Worm (Caenorhabditis elegans) whole organism, L4 larva: Measurements from ENCODE around the gene acl-1.

Source experiments
- D1046.2 ChIP-seq: fragments of 200-800 bp; sonication (Bioruptor generic); IDR thresholded peaks from 2 replicates; pipeline ENCODE4 v1.3.6; 2022; ENCODE audit warnings: missing genetic modification characterization, missing compliant biosample characterization
- Y48G9A.11 ChIP-seq: fragments of 200-800 bp; sonication (Bioruptor generic); IDR thresholded peaks from 2 replicates; pipeline ENCODE4 v1.3.6; 2022; ENCODE audit warnings: missing genetic modification reagents, missing genetic modification characterization, missing compliant biosample characterization
- Y5F2A.4 ChIP-seq: fragments of 200-800 bp; sonication (Bioruptor generic); optimal IDR thresholded peaks from 2 replicates; lab custom pipeline; 2018; ENCODE audit warnings: mild to moderate bottlenecking, missing genetic modification characterization, missing compliant biosample characterization
- Y75B8A.6 ChIP-seq: fragments of 200-800 bp; sonication (Bioruptor generic); IDR thresholded peaks from 2 replicates; pipeline ENCODE4 v1.3.6; 2022; ENCODE audit warnings: missing genetic modification reagents, missing genetic modification characterization, missing compliant biosample characterization
- ZK337.2 ChIP-seq: fragments of 200-800 bp; sonication (Bioruptor generic); IDR thresholded peaks from 2 replicates; pipeline ENCODE4 v1.3.6; 2022; ENCODE audit warnings: missing genetic modification reagents, missing genetic modification characterization, missing compliant biosample characterization
- ZK546.5 ChIP-seq, 2 experiments: sonication (generic microtip); optimal IDR thresholded peaks; 2 replicates each; lab custom pipeline; 2017; ENCODE audit warnings: missing biosample characterization in 2 of 2, missing genetic modification characterization in 2 of 2
- aha-1 ChIP-seq: fragments of 150-350 bp; peaks from one replicate; lab custom pipeline; 2014; ENCODE audit warnings: missing biosample characterization, missing genetic modification characterization
- aly-2 ChIP-seq: sonication (generic microtip); optimal IDR thresholded peaks from 2 replicates; lab custom pipeline; 2018; ENCODE audit warnings: missing biosample characterization, missing genetic modification characterization
- arid-1 ChIP-seq: fragments of 200-800 bp; sonication (Bioruptor generic); conservative IDR thresholded peaks from 2 replicates; pipeline ENCODE4 v1.3.6; 2022; ENCODE audit warnings: missing genetic modification reagents, missing genetic modification characterization, missing compliant biosample characterization
- attf-4 ChIP-seq: sonication (generic microtip); optimal IDR thresholded peaks from 3 replicates; lab custom pipeline; 2017; ENCODE audit warnings: missing biosample characterization, missing genetic modification characterization
- ceh-20 ChIP-seq: fragments of 200-800 bp; sonication (Bioruptor generic); IDR thresholded peaks from 2 replicates; pipeline ENCODE4 v1.3.6; 2022; ENCODE audit warnings: missing genetic modification reagents, missing genetic modification characterization, missing compliant biosample characterization
- ceh-32 ChIP-seq: sonication (generic microtip); optimal IDR thresholded peaks from 2 replicates; lab custom pipeline; 2016; ENCODE audit warnings: mild to moderate bottlenecking, missing genetic modification characterization, missing compliant biosample characterization; ENCODE audit not compliant: poor library complexity
- ces-1 ChIP-seq: fragments of 150-350 bp; sonication (generic microtip); optimal IDR thresholded peaks from 4 replicates; lab custom pipeline; 2014; ENCODE audit warnings: missing biosample characterization, missing genetic modification reagents, missing genetic modification characterization
- daf-12 ChIP-seq: fragments of 150-350 bp; optimal IDR thresholded peaks from 2 replicates; lab custom pipeline; 2014; ENCODE audit warnings: missing biosample characterization, missing genetic modification reagents, missing genetic modification characterization
- daf-19 ChIP-seq: fragments of 200-800 bp; sonication (Bioruptor generic); conservative IDR thresholded peaks from 2 replicates; pipeline ENCODE4 v1.3.6; 2022; ENCODE audit warnings: missing genetic modification characterization, missing compliant biosample characterization
- dmd-6 ChIP-seq: fragments of 200-800 bp; sonication (Bioruptor generic); IDR thresholded peaks from 2 replicates; pipeline ENCODE4 v1.3.6; 2022; ENCODE audit warnings: missing genetic modification reagents, missing genetic modification characterization, missing compliant biosample characterization
- dmd-8 ChIP-seq: fragments of 200-800 bp; sonication (Bioruptor generic); IDR thresholded peaks from 2 replicates; pipeline ENCODE4 v1.3.6; 2022; ENCODE audit warnings: missing genetic modification characterization, missing compliant biosample characterization
- egl-43 ChIP-seq: fragments of 200-800 bp; sonication (Bioruptor generic); IDR thresholded peaks from 2 replicates; pipeline ENCODE4 v1.3.6; 2022; ENCODE audit warnings: missing genetic modification reagents, missing genetic modification characterization, missing compliant biosample characterization
- fkh-10 ChIP-seq: fragments of 150-350 bp; optimal IDR thresholded peaks from 2 replicates; lab custom pipeline; 2014; ENCODE audit warnings: missing biosample characterization, missing genetic modification reagents, missing genetic modification characterization
- fos-1 ChIP-seq: fragments of 150-350 bp; optimal IDR thresholded peaks from 2 replicates; lab custom pipeline; 2014; ENCODE audit warnings: missing biosample characterization, missing genetic modification characterization
- gei-8 ChIP-seq: fragments of 200-800 bp; sonication (Bioruptor generic); optimal IDR thresholded peaks from 2 replicates; lab custom pipeline; 2018; ENCODE audit warnings: mild to moderate bottlenecking, missing genetic modification characterization, missing compliant biosample characterization
- hif-1 ChIP-seq, 2 experiments: sonication (generic microtip); optimal IDR thresholded peaks; 2 replicates each; lab custom pipeline; 2016 to 2017; ENCODE audit warnings: missing compliant biosample characterization in 2 of 2, missing genetic modification characterization in 2 of 2, missing genetic modification reagents in 2 of 2, missing genotype in 2 of 2, mild to moderate bottlenecking in 1 of 2
- hlh-11 ChIP-seq: fragments of 200-800 bp; sonication (Bioruptor generic); optimal IDR thresholded peaks from 2 replicates; lab custom pipeline; 2018; ENCODE audit warnings: mild to moderate bottlenecking, missing genetic modification characterization, missing compliant biosample characterization
- hlh-30 ChIP-seq: sonication (generic microtip); optimal IDR thresholded peaks from 2 replicates; lab custom pipeline; 2017; ENCODE audit warnings: antibody characterized with exemption, mild to moderate bottlenecking, missing genetic modification characterization, missing compliant biosample characterization; ENCODE audit not compliant: insufficient read depth
- hmg-1.1 ChIP-seq: fragments of 200-800 bp; sonication (Bioruptor generic); IDR thresholded peaks from 2 replicates; pipeline ENCODE4 v1.3.6; 2022; ENCODE audit warnings: missing genetic modification reagents, missing genetic modification characterization, missing compliant biosample characterization
- jun-1 ChIP-seq: fragments of 150-350 bp; optimal IDR thresholded peaks from 2 replicates; lab custom pipeline; 2014; ENCODE audit warnings: missing biosample characterization, missing genetic modification reagents, missing genetic modification characterization
- lin-13 ChIP-seq: fragments of 150-350 bp; optimal IDR thresholded peaks from 2 replicates; lab custom pipeline; 2014; ENCODE audit warnings: missing biosample characterization, missing genetic modification reagents, missing genetic modification characterization
- lin-15B ChIP-seq: fragments of 150-350 bp; sonication (generic microtip); optimal IDR thresholded peaks from 3 replicates; lab custom pipeline; 2014; ENCODE audit warnings: missing biosample characterization, missing genetic modification characterization
- lir-3 ChIP-seq: sonication (generic microtip); optimal IDR thresholded peaks from 2 replicates; lab custom pipeline; 2016; ENCODE audit warnings: mild to moderate bottlenecking, missing genetic modification characterization, missing compliant biosample characterization
- mep-1 ChIP-seq: fragments of 150-350 bp; sonication (generic microtip); optimal IDR thresholded peaks from 3 replicates; lab custom pipeline; 2014; ENCODE audit warnings: missing biosample characterization, missing genetic modification characterization
- mes-2 ChIP-seq: sonication (generic microtip); optimal IDR thresholded peaks from 2 replicates; lab custom pipeline; 2016; ENCODE audit warnings: missing genotype, mild to moderate bottlenecking, missing genetic modification characterization, missing compliant biosample characterization; ENCODE audit not compliant: poor library complexity, severe bottlenecking
- nhr-10 ChIP-seq: fragments of 150-350 bp; optimal IDR thresholded peaks from 2 replicates; lab custom pipeline; 2014; ENCODE audit warnings: missing biosample characterization, missing genetic modification characterization
- nhr-11 ChIP-seq: fragments of 150-350 bp; optimal IDR thresholded peaks from 2 replicates; lab custom pipeline; 2014; ENCODE audit warnings: missing biosample characterization, missing genetic modification characterization
- nhr-111 ChIP-seq: fragments of 200-800 bp; sonication (Bioruptor generic); optimal IDR thresholded peaks from 2 replicates; lab custom pipeline; 2018; ENCODE audit warnings: mild to moderate bottlenecking, missing genetic modification characterization, missing compliant biosample characterization
- nhr-237 ChIP-seq: sonication (generic microtip); optimal IDR thresholded peaks from 2 replicates; lab custom pipeline; 2017; ENCODE audit warnings: missing biosample characterization, missing genetic modification characterization
- nhr-25 ChIP-seq: sonication (generic microtip); optimal IDR thresholded peaks from 2 replicates; lab custom pipeline; 2017; ENCODE audit warnings: missing genetic modification characterization, mild to moderate bottlenecking, missing compliant biosample characterization, antibody characterized with exemption, moderate library complexity, borderline replicate concordance; ENCODE audit not compliant: insufficient read depth
- nhr-28 ChIP-seq: fragments of 150-350 bp; optimal IDR thresholded peaks from 2 replicates; lab custom pipeline; 2014; ENCODE audit warnings: missing biosample characterization, missing genetic modification characterization
- nhr-77 ChIP-seq: fragments of 150-350 bp; optimal IDR thresholded peaks from 2 replicates; lab custom pipeline; 2014; ENCODE audit warnings: missing biosample characterization, missing genetic modification characterization
- pqm-1 ChIP-seq: sonication (generic microtip); optimal IDR thresholded peaks from 2 replicates; lab custom pipeline; 2017; ENCODE audit warnings: missing biosample characterization, missing genetic modification characterization
- skn-1 ChIP-seq: fragments of 150-350 bp; optimal IDR thresholded peaks from 2 replicates; lab custom pipeline; 2014; ENCODE audit warnings: missing biosample characterization, missing genetic modification characterization
- snpc-4 ChIP-seq: fragments of 150-350 bp; optimal IDR thresholded peaks from 2 replicates; lab custom pipeline; 2014; ENCODE audit warnings: missing biosample characterization, missing genetic modification characterization
- spr-1 ChIP-seq: sonication (generic microtip); optimal IDR thresholded peaks from 2 replicates; lab custom pipeline; 2016; ENCODE audit warnings: mild to moderate bottlenecking, missing genetic modification characterization, missing compliant biosample characterization
- unc-62 ChIP-seq, 3 experiments: fragments of 150-350 bp in 1 of 3; sonication (generic microtip); optimal IDR thresholded peaks in 2 of 3; peaks in 1 of 3; 1 replicate in 1 of 3; 2 replicates in 2 of 3; lab custom pipeline; 2014 to 2017; ENCODE audit warnings: missing biosample characterization in 3 of 3, missing genetic modification characterization in 3 of 3, missing genetic modification reagents in 3 of 3, missing genotype in 1 of 3
- zag-1 ChIP-seq: fragments of 150-350 bp; optimal IDR thresholded peaks from 2 replicates; lab custom pipeline; 2014; ENCODE audit warnings: missing biosample characterization, missing genetic modification characterization

acl-1 gene

ce11 chrX:15822197-15822596 is 27.5 kb upstream of the acl-1 start, which contains the start of gene Y7A5A.8 (continued):
- no peak for TF ChIP-seq aly-2 (tag; lab: Kevin White, UChicago)
- TF ChIP-seq hlh-30 (tag; lab: Kevin White, UChicago), result no peak

DNA sequence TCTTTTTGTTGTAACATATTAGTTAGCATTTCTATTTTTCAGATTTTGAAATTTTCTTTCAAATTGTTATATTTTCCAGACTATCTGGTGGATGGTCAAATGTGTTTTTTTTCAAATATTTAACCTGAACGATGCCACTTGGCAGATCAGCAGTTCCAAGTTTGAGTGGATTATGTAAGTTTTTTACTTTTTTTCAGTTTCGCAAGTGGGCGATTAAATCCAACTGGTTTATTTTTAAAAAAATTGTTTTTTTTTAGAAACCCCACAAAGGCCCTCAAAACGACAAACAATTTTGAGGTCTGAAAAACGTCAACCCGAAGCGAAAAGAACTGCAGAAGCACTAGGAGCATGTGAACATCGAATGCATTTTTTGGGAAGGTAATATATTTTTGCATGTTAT is 22.8 kb upstream of the acl-1 start, which contains the start of gene Y7A5A.9:
Gene Y7A5A.9 (plus strand): TSS at position 301 of the 400 bp plus-strand sequence.
- TF ChIP-seq aha-1, result peak; percentile 54
- no peak for TF ChIP-seq ZK337.2 (GFP tag; lab: Robert Waterston, UW)
- TF ChIP-seq, all 104 proteins: peak for 1

- TF ChIP-seq spr-1 (tag; lab: Kevin White, UChicago) (no peak), gei-8 (GFP tag; lab: Kevin White, UChicago) (no peak), nhr-10 (no peak), daf-19 (no peak), D1046.2 (GFP tag; lab: Robert Waterston, UW) (no peak), fkh-10 (no peak), lin-15B (no peak), Y75B8A.6 (GFP tag; lab: Robert Waterston, UW) (no peak), dmd-6 (GFP tag; lab: Robert Waterston, UW) (no peak), lin-13 (GFP tag; lab: Kevin White, UChicago) (no peak), nhr-11 (tag; lab: Kevin White, UChicago) (no peak), arid-1 (no peak), ZK546.5 (tag; optimal IDR thresholded peaks at IDR 0.05; lab: Kevin White, UChicago) (no peak), nhr-237 (tag; lab: Kevin White, UChicago) (no peak), lir-3 (tag; lab: Kevin White, UChicago) (no peak), attf-4 (tag; lab: Kevin White, UChicago) (no peak), dmd-8 (no peak), nhr-111 (GFP tag; lab: Kevin White, UChicago) (no peak)
Measured at ce11 chrX:15828059-15828458, 21.6 kb upstream of the acl-1 start, which contains the start of gene Y7A5A.20. TSS of gene Y7A5A.20 (plus strand) at chrX:15828359.

ce11 chrX:15831537-15831936 is 18.1 kb upstream of the acl-1 start:
- TF ChIP-seq ZK546.5 (tag; optimal IDR thresholded peaks at IDR 0.05; lab: Kevin White, UChicago) (no peak), nhr-77 (no peak), mep-1 (tag; lab: Kevin White, UChicago) (no peak), mes-2 (tag; lab: Kevin White, UChicago) (no peak), ces-1 (GFP tag; lab: Kevin White, UChicago) (no peak)

DNA sequence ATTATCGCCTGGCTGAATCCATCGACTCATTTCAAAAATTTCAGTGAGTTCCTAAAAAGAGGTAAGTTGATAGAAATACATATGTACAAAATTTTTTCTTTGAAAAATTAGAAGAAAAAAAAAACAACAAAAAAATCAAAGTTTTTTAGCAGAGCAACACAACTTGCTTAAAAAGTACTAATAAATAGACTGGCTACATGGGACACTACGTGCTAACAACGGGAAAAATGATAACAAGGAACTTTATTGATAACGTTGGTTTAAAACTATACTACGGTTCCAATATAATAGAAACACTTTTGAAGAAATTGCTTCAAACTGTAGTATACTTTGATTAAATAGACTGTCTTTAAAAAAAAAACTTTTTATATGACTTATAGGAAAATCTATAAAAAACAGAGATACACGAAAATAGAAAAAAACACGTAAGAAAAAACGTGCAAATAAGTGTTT is 11.2 kb upstream of the acl-1 start, which contains the start of gene acox-1.6:
Gene acox-1.6 (minus strand): TSS at position 51 of the 453 bp plus-strand sequence.
- TF ChIP-seq snpc-4 (tag; lab: Kevin White, UChicago) (no peak), dmd-6 (GFP tag; lab: Robert Waterston, UW) (peak; percentile 23; the same call in 1 of the 2 replicates), daf-19 (no peak), Y48G9A.11 (GFP tag; lab: Robert Waterston, UW) (no peak), nhr-25 (tag; lab: Kevin White, UChicago) (no peak), ceh-20 (GFP tag; lab: Robert Waterston, UW) (no peak), nhr-111 (GFP tag; lab: Kevin White, UChicago) (no peak), ceh-32 (tag; lab: Kevin White, UChicago) (no peak), jun-1 (tag; lab: Kevin White, UChicago) (no peak), hif-1 (tag; optimal IDR thresholded peaks at IDR 0.05; lab: Kevin White, UChicago) (peak in 1 of 2 experiments; percentile 48), Y5F2A.4 (GFP tag; lab: Kevin White, UChicago) (no peak), unc-62 (GFP tag; optimal IDR thresholded peaks at IDR 0.05 in 1 of 2; lab: Kevin White, UChicago) (no peak), unc-62 (tag; optimal IDR thresholded peaks at IDR 0.05; lab: Kevin White, UChicago) (no peak), zag-1 (tag; lab: Kevin White, UChicago) (no peak), hmg-1.1 (GFP tag; lab: Robert Waterston, UW) (no peak), egl-43 (GFP tag; lab: Robert Waterston, UW) (no peak), attf-4 (tag; lab: Kevin White, UChicago) (no peak), ZK337.2 (GFP tag; lab: Robert Waterston, UW) (no peak), skn-1 (no peak), daf-12 (tag; lab: Kevin White, UChicago) (no peak), hlh-11 (peak; percentile 7), pqm-1 (peak; percentile 66), nhr-28 (tag; lab: Kevin White, UChicago) (peak; percentile 80), nhr-77 (peak; percentile 43), fos-1 (tag; lab: Kevin White, UChicago) (no peak)
